Fruit fly (Drosophila melanogaster) whole organism, embryonic: ENCODE measurements around the gene TyrRII.
A peak's percentile ranks its signal among the peaks of the same experiment; 100 is the strongest.

Experiments used
- Ada2b ChIP-seq: fragments of 200-800 bp; sonication (Bioruptor generic); IDR thresholded peaks from 2 replicates; pipeline ENCODE4 v1.3.6; 2022; ENCODE audit warnings: missing biosample characterization, missing genetic modification characterization
- Adf1 ChIP-seq: fragments of 200-800 bp; sonication (Bioruptor generic); IDR thresholded peaks from 2 replicates; pipeline ENCODE4 v1.3.6; 2022; ENCODE audit warnings: missing biosample characterization, missing genetic modification characterization
- CG10267 ChIP-seq: fragments of 200-800 bp; sonication (Bioruptor generic); optimal IDR thresholded peaks from 2 replicates; lab custom pipeline; 2018; ENCODE audit warnings: missing biosample characterization, mild to moderate bottlenecking, missing genetic modification characterization, moderate library complexity
- CG11085 ChIP-seq: fragments of 200-800 bp; sonication (Bioruptor generic); IDR thresholded peaks from 2 replicates; pipeline ENCODE4 v1.3.6; 2022; ENCODE audit warnings: missing biosample characterization, missing genetic modification characterization
- CG11695 ChIP-seq: fragments of 200-800 bp; sonication (Bioruptor generic); IDR thresholded peaks from 3 replicates; pipeline ENCODE4 v1.3.6; 2022; ENCODE audit warnings: missing biosample characterization, missing genetic modification characterization
- CG17912 ChIP-seq: fragments of 200-800 bp; sonication (Bioruptor generic); optimal IDR thresholded peaks from 2 replicates; lab custom pipeline; 2018; ENCODE audit warnings: missing biosample characterization, mild to moderate bottlenecking, missing genetic modification characterization
- CG1832 ChIP-seq: fragments of 200-800 bp; sonication (Bioruptor generic); optimal IDR thresholded peaks from 2 replicates; lab custom pipeline; 2017; ENCODE audit warnings: missing biosample characterization, mild to moderate bottlenecking, missing genetic modification characterization, inconsistent platforms
- CG2712 ChIP-seq: fragments of 200-800 bp; optimal IDR thresholded peaks from 3 replicates; lab custom pipeline; 2019; ENCODE audit warnings: missing biosample characterization, mild to moderate bottlenecking, missing genetic modification characterization, moderate library complexity
- CG2889 ChIP-seq: fragments of 200-800 bp; sonication (Bioruptor generic); IDR thresholded peaks from 3 replicates; pipeline ENCODE4 v1.3.6; 2022; ENCODE audit warnings: missing biosample characterization, missing genetic modification characterization
- CG31224 ChIP-seq: fragments of 200-800 bp; sonication (Bioruptor generic); IDR thresholded peaks from 2 replicates; pipeline ENCODE4 v1.3.6; 2022; ENCODE audit warnings: missing biosample characterization, missing genetic modification characterization
- CG32772 ChIP-seq: fragments of 200-800 bp; sonication (Bioruptor generic); IDR thresholded peaks from 2 replicates; pipeline ENCODE4 v1.3.6; 2022; ENCODE audit warnings: missing biosample characterization, missing genetic modification characterization
- CG6683 ChIP-seq: fragments of 200-800 bp; sonication (Bioruptor generic); optimal IDR thresholded peaks from 2 replicates; lab custom pipeline; 2017; ENCODE audit warnings: missing biosample characterization, mild to moderate bottlenecking, missing genetic modification characterization, missing genetic modification reagents
- CG6813 ChIP-seq: fragments of 200-800 bp; sonication (Bioruptor generic); optimal IDR thresholded peaks from 2 replicates; lab custom pipeline; 2017; ENCODE audit warnings: missing biosample characterization, missing genetic modification characterization, mild to moderate bottlenecking, moderate library complexity, missing genetic modification reagents
- CG6854 ChIP-seq: fragments of 200-800 bp; sonication (Bioruptor generic); optimal IDR thresholded peaks from 3 replicates; lab custom pipeline; 2017; ENCODE audit warnings: missing biosample characterization, mild to moderate bottlenecking, missing genetic modification characterization
- CG7357 ChIP-seq: fragments of 200-800 bp; sonication (Bioruptor generic); IDR thresholded peaks from 3 replicates; pipeline ENCODE4 v1.3.6; 2022; ENCODE audit warnings: missing biosample characterization, missing genetic modification characterization
- CG7963 ChIP-seq: fragments of 200-800 bp; sonication (Bioruptor generic); IDR thresholded peaks from 3 replicates; pipeline ENCODE4 v1.3.6; 2022; ENCODE audit warnings: missing biosample characterization, missing genetic modification characterization; ENCODE audit not compliant: partially characterized antibody
- CG8089 ChIP-seq: fragments of 200-800 bp; sonication (Bioruptor generic); optimal IDR thresholded peaks from 3 replicates; lab custom pipeline; 2016; ENCODE audit warnings: missing biosample characterization, missing genetic modification characterization
- CG8924 ChIP-seq: fragments of 200-800 bp; optimal IDR thresholded peaks from 3 replicates; lab custom pipeline; 2019; ENCODE audit warnings: missing biosample characterization, mild to moderate bottlenecking, missing genetic modification characterization, moderate library complexity
- CTCF ChIP-seq: fragments of 200-800 bp; sonication (Bioruptor generic); optimal IDR thresholded peaks from 2 replicates; lab custom pipeline; 2017; ENCODE audit warnings: missing biosample characterization, mild to moderate bottlenecking, missing genetic modification characterization, moderate library complexity
- Eip74EF ChIP-seq, 2 experiments: fragments of 200-800 bp in 1 of 2; fragments of >200 bp in 1 of 2; sonication (Bioruptor generic) in 1 of 2; optimal IDR thresholded peaks; 2 replicates each; lab custom pipeline; 2017 to 2019; ENCODE audit warnings: missing biosample characterization in 2 of 2, missing genetic modification characterization in 2 of 2, mild to moderate bottlenecking in 1 of 2, moderate library complexity in 1 of 2
- Gsc ChIP-seq: fragments of 200-800 bp; sonication (Bioruptor generic); IDR thresholded peaks from 2 replicates; pipeline ENCODE4 v1.3.6; 2022; ENCODE audit warnings: missing biosample characterization, missing genetic modification characterization
- HLH3B ChIP-seq: fragments of 200-800 bp; sonication (Bioruptor generic); IDR thresholded peaks from 2 replicates; pipeline ENCODE4 v1.3.6; 2022; ENCODE audit warnings: missing biosample characterization, missing genetic modification characterization
- Hand ChIP-seq: fragments of 200-800 bp; sonication (Bioruptor generic); optimal IDR thresholded peaks from 2 replicates; lab custom pipeline; 2017; ENCODE audit warnings: mild to moderate bottlenecking, missing biosample characterization, missing genetic modification reagents, missing genetic modification characterization
- Hr39 ChIP-seq: fragments of >200 bp; optimal IDR thresholded peaks from 2 replicates; lab custom pipeline; 2017
- MTF-1 ChIP-seq: fragments of 200-800 bp; sonication (Bioruptor generic); optimal IDR thresholded peaks from 2 replicates; lab custom pipeline; 2018; ENCODE audit warnings: missing biosample characterization, mild to moderate bottlenecking, missing genetic modification characterization, borderline replicate concordance
- NfI ChIP-seq: fragments of 200-800 bp; sonication (Bioruptor generic); optimal IDR thresholded peaks from 3 replicates; lab custom pipeline; 2018; ENCODE audit warnings: missing biosample characterization, mild to moderate bottlenecking, missing genetic modification characterization, moderate library complexity
- Oaz ChIP-seq: fragments of 200-800 bp; sonication (Bioruptor generic); IDR thresholded peaks from 2 replicates; pipeline ENCODE4 v1.3.6; 2022; ENCODE audit warnings: missing biosample characterization, missing genetic modification characterization
- Sox100B ChIP-seq: fragments of 200-800 bp; sonication (Bioruptor generic); optimal IDR thresholded peaks from 3 replicates; lab custom pipeline; 2018; ENCODE audit warnings: missing biosample characterization, mild to moderate bottlenecking, missing genetic modification characterization
- Trl ChIP-seq, 3 experiments: fragments of >200 bp in 2 of 3; fragments of 200-800 bp in 1 of 3; sonication (Bioruptor generic) in 1 of 3; optimal IDR thresholded peaks; 2 replicates in 1 of 3; 3 replicates in 2 of 3; lab custom pipeline; 2016 to 2017; ENCODE audit warnings: missing biosample characterization in 1 of 3, missing genetic modification characterization in 1 of 3
- ac ChIP-seq: fragments of 200-800 bp; sonication (Bioruptor generic); optimal IDR thresholded peaks from 3 replicates; lab custom pipeline; 2017; ENCODE audit warnings: missing biosample characterization, mild to moderate bottlenecking, missing genetic modification characterization
- aop ChIP-seq: fragments of 200-800 bp; sonication (Bioruptor generic); IDR thresholded peaks from 2 replicates; pipeline ENCODE4 v1.3.6; 2022; ENCODE audit warnings: missing biosample characterization, missing genetic modification characterization
- dati ChIP-seq: fragments of 200-800 bp; sonication (Bioruptor generic); IDR thresholded peaks from 2 replicates; pipeline ENCODE4 v1.3.6; 2022; ENCODE audit warnings: missing biosample characterization, missing genetic modification characterization
- disco-r ChIP-seq: fragments of 200-800 bp; sonication (Bioruptor generic); optimal IDR thresholded peaks from 2 replicates; lab custom pipeline; 2016; ENCODE audit warnings: missing biosample characterization, missing genetic modification characterization
- eve ChIP-seq, 2 experiments: fragments of >200 bp; optimal IDR thresholded peaks; 2 replicates each; lab custom pipeline; 2017; ENCODE audit warnings: missing biosample characterization in 2 of 2, missing genetic modification characterization in 2 of 2
- fd3F ChIP-seq: fragments of 200-800 bp; sonication (Bioruptor generic); optimal IDR thresholded peaks from 2 replicates; lab custom pipeline; 2018; ENCODE audit warnings: missing biosample characterization, mild to moderate bottlenecking, missing genetic modification characterization, moderate library complexity
- ftz-f1 ChIP-seq: fragments of 200-800 bp; sonication (Bioruptor generic); optimal IDR thresholded peaks from 2 replicates; lab custom pipeline; 2016; ENCODE audit warnings: missing biosample characterization, missing genetic modification characterization
- fu2 ChIP-seq: fragments of 200-800 bp; sonication (Bioruptor generic); optimal IDR thresholded peaks from 2 replicates; lab custom pipeline; 2016; ENCODE audit warnings: missing biosample characterization, missing genetic modification characterization
- gfzf ChIP-seq: fragments of 200-800 bp; sonication (Bioruptor generic); optimal IDR thresholded peaks from 2 replicates; lab custom pipeline; 2016; ENCODE audit warnings: missing biosample characterization, mild to moderate bottlenecking, missing genetic modification characterization, moderate library complexity
- hth ChIP-seq: fragments of >200 bp; optimal IDR thresholded peaks from 2 replicates; lab custom pipeline; 2017; ENCODE audit warnings: inconsistent platforms
- insv ChIP-seq, 2 experiments: fragments of 200-800 bp; sonication (Bioruptor generic); optimal IDR thresholded peaks; 3 replicates each; lab custom pipeline; 2016 to 2018; ENCODE audit warnings: missing biosample characterization in 2 of 2, missing genetic modification characterization in 2 of 2
- mld ChIP-seq: fragments of 200-800 bp; sonication (Bioruptor generic); IDR thresholded peaks from 3 replicates; pipeline ENCODE4 v1.3.6; 2022; ENCODE audit warnings: missing biosample characterization, missing genetic modification characterization; ENCODE audit not compliant: partially characterized antibody
- nom ChIP-seq: fragments of 200-800 bp; sonication (Bioruptor generic); optimal IDR thresholded peaks from 2 replicates; lab custom pipeline; 2017; ENCODE audit warnings: missing biosample characterization, missing genetic modification characterization, mild to moderate bottlenecking, moderate library complexity, missing genetic modification reagents
- pb ChIP-seq: fragments of 200-800 bp; sonication (Bioruptor generic); optimal IDR thresholded peaks from 3 replicates; lab custom pipeline; 2016; ENCODE audit warnings: missing biosample characterization, missing genetic modification characterization
- ranshi ChIP-seq: fragments of 200-800 bp; sonication (Bioruptor generic); IDR thresholded peaks from 2 replicates; pipeline ENCODE4 v1.3.6; 2022; ENCODE audit warnings: missing biosample characterization, missing genetic modification characterization
- ro ChIP-seq: fragments of 200-800 bp; sonication (Bioruptor generic); IDR thresholded peaks from 2 replicates; pipeline ENCODE4 v1.3.6; 2022; ENCODE audit warnings: missing biosample characterization, missing genetic modification characterization
- sisA ChIP-seq: fragments of 200-800 bp; sonication (Bioruptor generic); IDR thresholded peaks from 2 replicates; pipeline ENCODE4 v1.3.6; 2022; ENCODE audit warnings: missing biosample characterization, missing genetic modification characterization
- sqz ChIP-seq: fragments of 200-800 bp; sonication (Bioruptor generic); optimal IDR thresholded peaks from 3 replicates; lab custom pipeline; 2018; ENCODE audit warnings: missing biosample characterization, mild to moderate bottlenecking, missing genetic modification characterization
- tll ChIP-seq, 2 experiments: fragments of 200-800 bp in 1 of 2; fragments of >200 bp in 1 of 2; sonication (Bioruptor generic) in 1 of 2; optimal IDR thresholded peaks; 2 replicates each; lab custom pipeline; 2017 to 2019; ENCODE audit warnings: missing biosample characterization in 2 of 2, missing genetic modification characterization in 2 of 2, mild to moderate bottlenecking in 1 of 2, moderate library complexity in 1 of 2
- toy ChIP-seq: fragments of 200-800 bp; sonication (Bioruptor generic); IDR thresholded peaks from 2 replicates; pipeline ENCODE4 v1.3.6; 2022; ENCODE audit warnings: missing biosample characterization, missing genetic modification characterization
- tup ChIP-seq: fragments of 200-800 bp; sonication (Bioruptor generic); optimal IDR thresholded peaks from 2 replicates; lab custom pipeline; 2016; ENCODE audit warnings: missing biosample characterization, mild to moderate bottlenecking, missing genetic modification characterization, moderate library complexity
- twi ChIP-seq: fragments of 200-800 bp; optimal IDR thresholded peaks from 2 replicates; lab custom pipeline; 2019; ENCODE audit warnings: missing biosample characterization, mild to moderate bottlenecking, missing genetic modification characterization, moderate library complexity

Gene TyrRII

DNA sequence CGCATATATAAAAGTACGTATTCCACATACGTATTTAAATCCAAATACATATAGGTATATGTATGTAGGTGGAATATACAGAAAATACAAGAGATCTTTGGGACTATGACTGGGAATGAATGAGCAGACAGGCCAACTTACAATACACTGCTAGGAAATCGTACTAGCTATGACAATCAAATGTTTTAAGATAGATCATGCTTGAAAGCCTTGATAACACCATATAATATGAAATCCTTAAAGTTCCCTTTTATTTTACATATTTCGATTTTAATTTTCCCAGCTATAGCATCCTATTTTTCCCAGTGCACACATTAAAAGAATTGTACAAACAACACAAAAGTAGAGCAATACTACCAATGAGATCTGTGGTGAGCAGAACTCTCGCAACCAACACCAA is 45.0 kb downstream of the TyrRII start (continued):
- TF ChIP-seq CG6813 (GFP tag; lab: Kevin White, UChicago), result peak; percentile 71
- peak; percentile 88 for TF ChIP-seq Ada2b (GFP tag; lab: Robert Waterston, UW)
- TF ChIP-seq toy, result peak; percentile 48; the same call in 1 of the 2 replicates
- TF ChIP-seq fu2 (GFP tag; lab: Kevin White, UChicago), result peak; percentile 48
- no peak for TF ChIP-seq ftz-f1 (GFP tag; lab: Kevin White, UChicago)
- no peak for TF ChIP-seq eve (GFP tag; optimal IDR thresholded peaks at IDR 0.05; lab: Kevin White, UChicago)
- TF ChIP-seq mld, result no peak
- peak; percentile 40 for TF ChIP-seq CG8089 (GFP tag; lab: Kevin White, UChicago)
- peak; percentile 77 for TF ChIP-seq NfI (GFP tag; lab: Kevin White, UChicago)
- peak; percentile 40; the same call in 1 of the 2 replicates for TF ChIP-seq Gsc (GFP tag; lab: Robert Waterston, UW)
- peak; percentile 72 for TF ChIP-seq pb
- TF ChIP-seq fd3F (GFP tag; lab: Kevin White, UChicago), result peak; percentile 73
- TF ChIP-seq CG6683, result peak; percentile 57
- no peak for TF ChIP-seq nom (GFP tag; lab: Kevin White, UChicago)
- TF ChIP-seq tll (GFP tag; optimal IDR thresholded peaks at IDR 0.05; lab: Kevin White, UChicago), result no peak
- TF ChIP-seq CG17912, result no peak
- no peak for TF ChIP-seq Trl (optimal IDR thresholded peaks at IDR 0.05; lab: Kevin White, UChicago)
- peak; percentile 84 for TF ChIP-seq Trl (GFP tag; optimal IDR thresholded peaks at IDR 0.05; lab: Kevin White, UChicago)
- peak; percentile 64 for TF ChIP-seq Sox100B (GFP tag; lab: Kevin White, UChicago)
- TF ChIP-seq CG32772 (GFP tag; lab: Robert Waterston, UW), result peak; percentile 89
- TF ChIP-seq sisA (GFP tag; lab: Robert Waterston, UW), result peak; percentile 80
- TF ChIP-seq twi, result peak; percentile 53
- TF ChIP-seq sqz, result peak; percentile 65
- no peak for TF ChIP-seq ac (GFP tag; lab: Kevin White, UChicago)
- peak; percentile 78 for TF ChIP-seq CG8924
- peak; percentile 80 for TF ChIP-seq CG11695 (GFP tag; lab: Robert Waterston, UW)
- TF ChIP-seq CG7963, result no peak
- TF ChIP-seq Eip74EF (GFP tag; optimal IDR thresholded peaks at IDR 0.05; lab: Kevin White, UChicago), result peak in 1 of 2 experiments; percentile 82
- no peak for TF ChIP-seq gfzf (GFP tag; lab: Kevin White, UChicago)
- TF ChIP-seq MTF-1 (GFP tag; lab: Kevin White, UChicago), result no peak
- peak; percentile 88 for TF ChIP-seq ranshi
- peak; percentile 78 for TF ChIP-seq CG7357 (GFP tag; lab: Robert Waterston, UW)
- peak; percentile 51; the same call in 1 of the 2 replicates for TF ChIP-seq Adf1 (GFP tag; lab: Robert Waterston, UW)
- peak; percentile 66 for TF ChIP-seq CG10267 (tag; lab: Kevin White, UChicago)
- peak; percentile 74 for TF ChIP-seq disco-r (GFP tag; lab: Kevin White, UChicago)
- peak; percentile 33 for TF ChIP-seq Hand
- TF ChIP-seq tup (GFP tag; lab: Kevin White, UChicago), result peak; percentile 34
- no peak for TF ChIP-seq CTCF (GFP tag; lab: Kevin White, UChicago)
- TF ChIP-seq ro (GFP tag; lab: Robert Waterston, UW), result peak; percentile 58; the same call in 1 of the 2 replicates
- TF ChIP-seq CG6854, result peak; percentile 36
- TF ChIP-seq Hr39 (lab: Kevin White, UChicago), result no peak
- TF ChIP-seq dati (GFP tag; lab: Robert Waterston, UW), result peak; percentile 62; the same call in 1 of the 2 replicates
- peak; percentile 81 for TF ChIP-seq CG11085
- peak; percentile 87 for TF ChIP-seq CG2712 (tag; lab: Kevin White, UChicago)
- peak; percentile 87 for TF ChIP-seq HLH3B (GFP tag; lab: Robert Waterston, UW)
- TF ChIP-seq aop, result peak; percentile 68; the same call in 1 of the 2 replicates
- no peak for TF ChIP-seq insv (GFP tag; optimal IDR thresholded peaks at IDR 0.05; lab: Kevin White, UChicago)
- TF ChIP-seq CG2889 (GFP tag; lab: Robert Waterston, UW), result peak; percentile 68
- TF ChIP-seq Oaz (GFP tag; lab: Robert Waterston, UW), result peak; percentile 72
- TF ChIP-seq CG1832 (GFP tag; lab: Kevin White, UChicago), result no peak
- peak; percentile 87 for TF ChIP-seq CG31224 (GFP tag; lab: Robert Waterston, UW)
- no peak for TF ChIP-seq hth (lab: Kevin White, UChicago)
